Fruit fly (Drosophila melanogaster): Measurements from ENCODE around the gene Pde1c.

DNA sequence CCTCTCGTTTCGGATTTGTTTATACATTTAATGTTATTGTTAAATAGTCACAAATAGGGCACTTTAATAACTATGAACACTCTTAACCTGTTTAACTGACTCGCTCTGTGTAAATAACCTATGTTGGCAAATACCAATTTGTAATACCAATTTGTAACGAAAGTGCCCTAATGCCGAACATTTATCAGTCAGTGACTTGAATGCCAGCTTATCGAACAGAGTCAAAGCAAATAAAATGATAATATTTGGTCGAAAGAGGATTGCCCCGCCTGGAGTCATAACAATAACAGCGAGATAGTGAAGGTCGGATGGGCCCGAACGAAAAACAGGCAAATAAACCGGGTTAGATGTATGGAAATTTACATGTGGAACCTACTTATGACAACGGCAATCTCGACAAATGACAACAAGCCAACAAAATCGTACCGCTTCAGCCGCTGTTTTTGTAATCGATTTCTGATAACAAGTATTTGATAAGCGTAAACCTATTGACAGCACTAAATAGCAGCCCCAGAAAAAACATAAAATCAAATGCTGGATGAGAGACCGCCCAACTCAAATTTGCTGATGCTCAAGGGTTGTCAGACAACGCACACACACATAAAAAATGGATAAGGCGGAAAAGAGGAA is 83.1 kb downstream of the Pde1c start:
- TF ChIP-seq Mio (GFP tag; optimal IDR thresholded peaks at IDR 0.05) = no peak
- no peak for TF ChIP-seq brk (GFP tag; optimal IDR thresholded peaks at IDR 0.05)
